In genomic region chrV:5843415-5844337, ce11 we compare ENCODE assay signal across 5 worm cellular contexts.
A peak's percentile ranks its signal among the peaks of the same experiment; 100 is the strongest.
TF ChIP-seq lines count a peak whose summit lies in the region.

No protein-coding gene starts in this region.

TF ChIP-seq in whole organism, L1 larva, 84 proteins besides CTCF, POLR2A, EP300 and RAD21 (continues in another document):
- TF ChIP-seq elt-2 (tag; optimal IDR thresholded peaks at IDR 0.05; lab: Kevin White, UChicago) (peak; percentile 80), nhr-237 (tag; optimal IDR thresholded peaks at IDR 0.05; lab: Kevin White, UChicago) (no peak), ceh-90 (tag; optimal IDR thresholded peaks at IDR 0.05; lab: Kevin White, UChicago) (peak; percentile 38), lir-3 (tag; optimal IDR thresholded peaks at IDR 0.05; lab: Kevin White, UChicago; ENCODE audit: poor library complexity) (peak; percentile 43), rnt-1 (tag; optimal IDR thresholded peaks at IDR 0.05; lab: Kevin White, UChicago) (peak; percentile 83), mdl-1 (tag; optimal IDR thresholded peaks at IDR 0.05; lab: Kevin White, UChicago) (peak in 1 of 2 experiments; percentile 88), pax-3 (tag; optimal IDR thresholded peaks at IDR 0.05; lab: Kevin White, UChicago) (no peak), irx-1 (tag; optimal IDR thresholded peaks at IDR 0.05; lab: Kevin White, UChicago) (no peak), mab-9 (GFP tag; IDR thresholded peaks at IDR 0.05; lab: Robert Waterston, UW) (no peak), mep-1 (tag; optimal IDR thresholded peaks at IDR 0.05; lab: Kevin White, UChicago) (peak; percentile 38), nhr-28 (tag; optimal IDR thresholded peaks at IDR 0.05; lab: Kevin White, UChicago) (no peak), efl-1 (optimal IDR thresholded peaks at IDR 0.05; lab: Kevin White, UChicago) (peak; percentile 3 to 12), efl-1 (GFP tag; optimal IDR thresholded peaks at IDR 0.05 in 1 of 2; lab: Kevin White, UChicago) (peak in 1 of 2 experiments; percentile 92), nhr-77 (tag; optimal IDR thresholded peaks at IDR 0.05; lab: Kevin White, UChicago) (no peak), unc-62 (GFP tag; optimal IDR thresholded peaks at IDR 0.05; lab: Kevin White, UChicago) (no peak), nhr-20 (tag; optimal IDR thresholded peaks at IDR 0.05; lab: Kevin White, UChicago) (peak; percentile 76), lsy-2 (tag; optimal IDR thresholded peaks at IDR 0.05; lab: Kevin White, UChicago) (peak; percentile 63 to 72), nhr-85 (tag; lab: Kevin White, UChicago) (no peak), lin-14 (GFP tag; optimal IDR thresholded peaks at IDR 0.05; lab: Kevin White, UChicago) (peak; percentile 78)

TF ChIP-seq in whole organism, L3 larva, 47 proteins besides CTCF, POLR2A, EP300 and RAD21 (continues in another document):
- TF ChIP-seq zag-1 (tag; optimal IDR thresholded peaks at IDR 0.05; lab: Kevin White, UChicago): no peak
- no peak for TF ChIP-seq aly-2 (tag; optimal IDR thresholded peaks at IDR 0.05; lab: Kevin White, UChicago)
- peak; percentile 62 for TF ChIP-seq ama-1 (optimal IDR thresholded peaks at IDR 0.05; lab: Kevin White, UChicago)
- TF ChIP-seq nhr-77 (tag; optimal IDR thresholded peaks at IDR 0.05; lab: Kevin White, UChicago): no peak
- TF ChIP-seq nhr-23 (tag; optimal IDR thresholded peaks at IDR 0.05; lab: Kevin White, UChicago): peak; percentile 27
- TF ChIP-seq ZK546.5 (tag; optimal IDR thresholded peaks at IDR 0.05; lab: Kevin White, UChicago): no peak
- peak; percentile 87 for TF ChIP-seq elt-2 (tag; optimal IDR thresholded peaks at IDR 0.05; lab: Kevin White, UChicago)
- no peak for TF ChIP-seq mdl-1 (tag; optimal IDR thresholded peaks at IDR 0.05; lab: Kevin White, UChicago)
- no peak for TF ChIP-seq nhr-237 (tag; optimal IDR thresholded peaks at IDR 0.05; lab: Kevin White, UChicago)
- no peak for TF ChIP-seq ceh-16 (tag; optimal IDR thresholded peaks at IDR 0.05; lab: Kevin White, UChicago)
- TF ChIP-seq skn-1 (tag; optimal IDR thresholded peaks at IDR 0.05; lab: Kevin White, UChicago): peak; percentile 39
- TF ChIP-seq nhr-67 (tag; optimal IDR thresholded peaks at IDR 0.05; lab: Kevin White, UChicago): no peak
- TF ChIP-seq snpc-4 (tag; optimal IDR thresholded peaks at IDR 0.05; lab: Kevin White, UChicago): no peak
- no peak for TF ChIP-seq sea-2 (GFP tag; optimal IDR thresholded peaks at IDR 0.05; lab: Kevin White, UChicago)
- peak; percentile 82 for TF ChIP-seq egl-5 (tag; optimal IDR thresholded peaks at IDR 0.05; lab: Kevin White, UChicago)
- no peak for TF ChIP-seq elt-1 (tag; optimal IDR thresholded peaks at IDR 0.05; lab: Kevin White, UChicago)
- TF ChIP-seq nhr-12 (tag; optimal IDR thresholded peaks at IDR 0.05; lab: Kevin White, UChicago): no peak
- peak; percentile 45 for TF ChIP-seq nhr-11 (tag; optimal IDR thresholded peaks at IDR 0.05; lab: Kevin White, UChicago)
- TF ChIP-seq nhr-76 (tag; optimal IDR thresholded peaks at IDR 0.05; lab: Kevin White, UChicago): no peak
- TF ChIP-seq eor-1 (tag; optimal IDR thresholded peaks at IDR 0.05; lab: Kevin White, UChicago): no peak

TF ChIP-seq in whole organism, early embryonic, 17 proteins besides CTCF, POLR2A, EP300 and RAD21:
- TF ChIP-seq aly-1 (tag; optimal IDR thresholded peaks at IDR 0.05; lab: Kevin White, UChicago): peak; percentile 53
- no peak for TF ChIP-seq F13C5.2 (tag; optimal IDR thresholded peaks at IDR 0.05; lab: Kevin White, UChicago)
- no peak for TF ChIP-seq hmg-4 (GFP tag; optimal IDR thresholded peaks at IDR 0.05; lab: Kevin White, UChicago)
- no peak for TF ChIP-seq flt-1 (GFP tag; IDR thresholded peaks at IDR 0.05; lab: Robert Waterston, UW)
- no peak for TF ChIP-seq ets-7 (tag; optimal IDR thresholded peaks at IDR 0.05; lab: Kevin White, UChicago)
- no peak for TF ChIP-seq tbx-11 (GFP tag; IDR thresholded peaks at IDR 0.05; lab: Robert Waterston, UW)
- no peak for TF ChIP-seq B0310.2 (tag; optimal IDR thresholded peaks at IDR 0.05; lab: Kevin White, UChicago)

TF ChIP-seq in whole organism, midembryonic, 9 proteins besides CTCF, POLR2A, EP300 and RAD21:
- TF ChIP-seq tab-1 (GFP tag; IDR thresholded peaks at IDR 0.05; lab: Robert Waterston, UW) (0 out of 2 replicates have a peak, but pooled peaks have one; percentile 39), flt-1 (GFP tag; IDR thresholded peaks at IDR 0.05; lab: Robert Waterston, UW) (no peak; the same call in 1 of the 2 replicates)

TF ChIP-seq in whole organism, young adult, 124 proteins besides CTCF, POLR2A, EP300 and RAD21 (continues in another document):
- no peak; the same call in 1 of the 2 replicates for TF ChIP-seq rcor-1 (GFP tag; IDR thresholded peaks at IDR 0.05; lab: Robert Waterston, UW)
- TF ChIP-seq B0336.3 (GFP tag; IDR thresholded peaks at IDR 0.05; lab: Robert Waterston, UW): no peak; the same call in 1 of the 2 replicates
- no peak for TF ChIP-seq ztf-25 (GFP tag; IDR thresholded peaks at IDR 0.05; lab: Robert Waterston, UW)
- no peak for TF ChIP-seq F10E7.11 (tag; optimal IDR thresholded peaks at IDR 0.05; lab: Kevin White, UChicago)
- TF ChIP-seq xnd-1 (tag; optimal IDR thresholded peaks at IDR 0.05; lab: Kevin White, UChicago): no peak
- TF ChIP-seq lin-35 (GFP tag; optimal IDR thresholded peaks at IDR 0.05; lab: Kevin White, UChicago): peak in 1 of 3 experiments; percentile 4
- no peak for TF ChIP-seq lsy-27 (tag; optimal IDR thresholded peaks at IDR 0.05; lab: Kevin White, UChicago; ENCODE audit: borderline replicate concordance, insufficient read depth)
- TF ChIP-seq Y53F4B.3 (GFP tag; IDR thresholded peaks at IDR 0.05; lab: Robert Waterston, UW): no peak
- no peak for TF ChIP-seq tlf-1 (GFP tag; optimal IDR thresholded peaks at IDR 0.05; lab: Kevin White, UChicago)
- peak; percentile 81; the same call in 1 of the 2 replicates for TF ChIP-seq Y95B8A.8 (GFP tag; IDR thresholded peaks at IDR 0.05; lab: Robert Waterston, UW)
- TF ChIP-seq Y56A3A.18 (GFP tag; IDR thresholded peaks at IDR 0.05; lab: Robert Waterston, UW): no peak
- TF ChIP-seq egl-44 (GFP tag; IDR thresholded peaks at IDR 0.05; lab: Robert Waterston, UW): peak; percentile 60; the same call in 1 of the 2 replicates
- TF ChIP-seq Y79H2A.3 (GFP tag; conservative IDR thresholded peaks at IDR 0.05; lab: Robert Waterston, UW): peak; percentile 38; the same call in 1 of the 2 replicates
- TF ChIP-seq attf-3 (GFP tag; conservative IDR thresholded peaks at IDR 0.05; lab: Robert Waterston, UW): no peak
- no peak for TF ChIP-seq hsf-1 (GFP tag; IDR thresholded peaks at IDR 0.05; lab: Robert Waterston, UW)
- TF ChIP-seq nhr-27 (tag; optimal IDR thresholded peaks at IDR 0.05; lab: Kevin White, UChicago): no peak
- no peak for TF ChIP-seq let-607 (tag; optimal IDR thresholded peaks at IDR 0.05; lab: Kevin White, UChicago)
- no peak for TF ChIP-seq somi-1 (GFP tag; optimal IDR thresholded peaks at IDR 0.05; lab: Kevin White, UChicago)
- no peak for TF ChIP-seq tbx-9 (tag; optimal IDR thresholded peaks at IDR 0.05; lab: Kevin White, UChicago; ENCODE audit: borderline replicate concordance)
- TF ChIP-seq rec-8 (tag; optimal IDR thresholded peaks at IDR 0.05; lab: Kevin White, UChicago): no peak
- TF ChIP-seq ztf-28 (GFP tag; IDR thresholded peaks at IDR 0.05; lab: Robert Waterston, UW): 0 out of 2 replicates have a peak, but pooled peaks have one; percentile 77
- no peak for TF ChIP-seq athp-1 (tag; optimal IDR thresholded peaks at IDR 0.05; lab: Kevin White, UChicago)
- no peak for TF ChIP-seq ama-1 (optimal IDR thresholded peaks at IDR 0.05; lab: Kevin White, UChicago)
- TF ChIP-seq ama-1 (GFP tag; optimal IDR thresholded peaks at IDR 0.05; lab: Kevin White, UChicago): no peak
- peak; percentile 40 for TF ChIP-seq madf-10 (tag; optimal IDR thresholded peaks at IDR 0.05; lab: Kevin White, UChicago)
- peak; percentile 6 for TF ChIP-seq repo-1 (tag; optimal IDR thresholded peaks at IDR 0.05; lab: Kevin White, UChicago)
- TF ChIP-seq K11D2.4 (GFP tag; IDR thresholded peaks at IDR 0.05; lab: Robert Waterston, UW): peak; percentile 56
- no peak for TF ChIP-seq F39B2.1 (GFP tag; IDR thresholded peaks at IDR 0.05; lab: Robert Waterston, UW)
- no peak for TF ChIP-seq hlh-12 (tag; optimal IDR thresholded peaks at IDR 0.05; lab: Kevin White, UChicago)
- TF ChIP-seq F52B5.7 (tag; optimal IDR thresholded peaks at IDR 0.05; lab: Kevin White, UChicago): no peak
- TF ChIP-seq T07F8.4 (tag; optimal IDR thresholded peaks at IDR 0.05; lab: Kevin White, UChicago): no peak
- TF ChIP-seq F22D6.2 (tag; optimal IDR thresholded peaks at IDR 0.05; lab: Kevin White, UChicago): no peak
- TF ChIP-seq lin-40 (tag; optimal IDR thresholded peaks at IDR 0.05; lab: Kevin White, UChicago): no peak
- TF ChIP-seq ceh-40 (GFP tag; IDR thresholded peaks at IDR 0.05; lab: Robert Waterston, UW): no peak
- TF ChIP-seq lag-1 (GFP tag; IDR thresholded peaks at IDR 0.05; lab: Robert Waterston, UW): 0 out of 2 replicates have a peak, but pooled peaks have one; percentile 31
- TF ChIP-seq B0261.1 (tag; optimal IDR thresholded peaks at IDR 0.05; lab: Kevin White, UChicago): no peak
- TF ChIP-seq bed-2 (GFP tag; IDR thresholded peaks at IDR 0.05; lab: Robert Waterston, UW): no peak
- TF ChIP-seq lin-54 (GFP tag; optimal IDR thresholded peaks at IDR 0.05; lab: Kevin White, UChicago): peak; percentile 17
- TF ChIP-seq rpc-1 (optimal IDR thresholded peaks at IDR 0.05; lab: Kevin White, UChicago): no peak
- no peak for TF ChIP-seq rpc-1 (tag; optimal IDR thresholded peaks at IDR 0.05; lab: Kevin White, UChicago)
- no peak for TF ChIP-seq F33H1.4 (GFP tag; IDR thresholded peaks at IDR 0.05; lab: Robert Waterston, UW)
- no peak; the same call in 1 of the 2 replicates for TF ChIP-seq Y67H2A.10 (GFP tag; conservative IDR thresholded peaks at IDR 0.05; lab: Robert Waterston, UW)
- TF ChIP-seq madf-8 (GFP tag; conservative IDR thresholded peaks at IDR 0.05; lab: Robert Waterston, UW): 0 out of 2 replicates have a peak, but pooled peaks have one; percentile 14
- no peak for TF ChIP-seq egl-18 (GFP tag; IDR thresholded peaks at IDR 0.05; lab: Robert Waterston, UW)
- TF ChIP-seq dpl-1 (GFP tag; optimal IDR thresholded peaks at IDR 0.05; lab: Kevin White, UChicago): no peak
- TF ChIP-seq F55B11.4 (tag; optimal IDR thresholded peaks at IDR 0.05; lab: Kevin White, UChicago; ENCODE audit: borderline replicate concordance, insufficient read depth): no peak
- TF ChIP-seq unc-62 (GFP tag; optimal IDR thresholded peaks at IDR 0.05; lab: Kevin White, UChicago): no peak
- peak; percentile 32; the same call in 1 of the 2 replicates for TF ChIP-seq lir-1 (GFP tag; conservative IDR thresholded peaks at IDR 0.05; lab: Robert Waterston, UW)
- no peak for TF ChIP-seq aptf-3 (GFP tag; IDR thresholded peaks at IDR 0.05; lab: Robert Waterston, UW)
- TF ChIP-seq ztf-6 (GFP tag; IDR thresholded peaks at IDR 0.05; lab: Robert Waterston, UW): no peak

Comparison
In these comparisons a context has a peak if more than half of its experiments do, and no peak if none do; other contexts are left out.
1. Of the 8 proteins assayed by ChIP-seq in both whole organism, young adult and whole organism, L1 larva: peak only in whole organism, young adult: none; only in whole organism, L1 larva: ama-1, dpl-1, efl-1, nhr-90, snpc-4 and unc-130; in both: none; in neither: 1; mixed calls (peak in some experiments, not most) for 1.